Worm (Caenorhabditis elegans): ENCODE data around the gene F07E5.8.

Gene F07E5.8

DNA sequence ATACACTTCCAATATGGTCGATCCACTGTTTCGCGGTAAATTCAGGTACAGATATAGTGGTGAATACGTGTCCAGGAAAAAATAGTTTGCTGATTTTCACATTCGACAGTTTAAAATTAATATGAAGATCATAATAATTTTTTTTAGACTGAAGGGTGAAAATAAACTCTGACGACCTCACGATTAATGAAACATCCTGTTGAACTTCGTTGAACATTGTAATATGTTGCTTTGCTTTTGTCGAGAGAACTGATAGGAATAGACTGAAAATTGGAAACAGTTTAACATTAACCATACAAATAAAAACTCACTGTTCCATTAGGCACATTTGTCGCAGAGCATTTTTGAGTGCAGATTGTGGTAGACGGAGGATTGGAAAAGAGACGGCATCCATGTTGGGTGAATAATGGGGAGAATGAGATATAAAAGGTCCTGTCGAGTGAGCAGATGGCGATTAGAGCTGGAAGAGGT is 18.1 kb upstream of the F07E5.8 start, which contains the start of gene fbxb-37:
Gene fbxb-37 (minus strand): TSS at position 421 of the 471 bp plus-strand sequence.
- TF ChIP-seq ZK185.1 (tag; optimal IDR thresholded peaks at IDR 0.05; ENCODE audit: poor library complexity, severe bottlenecking) (no peak), hlh-26 (GFP tag; conservative IDR thresholded peaks at IDR 0.05) (no peak), T26A5.8 (tag; optimal IDR thresholded peaks at IDR 0.05) (no peak), sptf-2 (GFP tag; optimal IDR thresholded peaks at IDR 0.05) (no peak), dox-1 (GFP tag; IDR thresholded peaks at IDR 0.05) (no peak), snpc-1.1 (tag; optimal IDR thresholded peaks at IDR 0.05; ENCODE audit: insufficient read depth) (no peak)

DNA sequence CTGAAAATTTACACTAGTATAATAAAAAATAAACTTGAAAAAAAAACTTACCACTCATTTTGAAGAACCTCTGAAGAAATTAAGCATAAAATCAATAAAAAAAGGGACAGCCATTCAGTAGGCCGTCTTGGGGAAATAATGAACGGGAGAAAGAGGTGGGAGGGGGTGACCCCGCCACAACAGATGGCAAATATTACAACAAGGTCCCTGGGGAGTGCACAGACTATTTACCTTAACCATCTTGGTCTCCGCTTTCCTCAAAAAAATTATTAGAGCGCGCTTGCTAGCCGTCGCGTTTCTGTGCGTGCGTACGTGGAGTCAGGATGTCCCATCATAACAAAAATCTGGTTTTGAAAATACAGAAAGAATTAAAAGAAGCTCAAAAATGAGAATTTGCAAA is 16.6 kb upstream of the F07E5.8 start, which contains the start of gene T16A1.10:
Gene T16A1.10 (minus strand): TSS at position 123 of the 400 bp plus-strand sequence.
- no peak for TF ChIP-seq lag-1 (GFP tag; IDR thresholded peaks at IDR 0.05)
- TF ChIP-seq snpc-3.4 (tag; optimal IDR thresholded peaks at IDR 0.05), result no peak
- no peak for TF ChIP-seq xnd-1 (tag; optimal IDR thresholded peaks at IDR 0.05)
- no peak for TF ChIP-seq rpc-1 (optimal IDR thresholded peaks at IDR 0.05)
- TF ChIP-seq rpc-1 (tag; optimal IDR thresholded peaks at IDR 0.05), result no peak
- no peak for TF ChIP-seq F57C9.4 (tag; optimal IDR thresholded peaks at IDR 0.05)
- TF ChIP-seq nhr-80 (tag; optimal IDR thresholded peaks at IDR 0.05), result no peak
- no peak for TF ChIP-seq attf-6 (GFP tag; IDR thresholded peaks at IDR 0.05)
- no peak for TF ChIP-seq B0336.3 (GFP tag; IDR thresholded peaks at IDR 0.05)
- no peak for TF ChIP-seq ceh-40 (GFP tag; IDR thresholded peaks at IDR 0.05)
- no peak for TF ChIP-seq K11D2.4 (GFP tag; IDR thresholded peaks at IDR 0.05)
- no peak for TF ChIP-seq egl-44 (GFP tag; IDR thresholded peaks at IDR 0.05)
- no peak for TF ChIP-seq die-1 (tag; optimal IDR thresholded peaks at IDR 0.05)
- TF ChIP-seq Y67H2A.10 (GFP tag; conservative IDR thresholded peaks at IDR 0.05), result no peak
- TF ChIP-seq hlh-26 (GFP tag; conservative IDR thresholded peaks at IDR 0.05), result no peak
- TF ChIP-seq B0035.1 (tag; optimal IDR thresholded peaks at IDR 0.05), result no peak
- TF ChIP-seq ekl-4 (GFP tag; IDR thresholded peaks at IDR 0.05), result no peak
- TF ChIP-seq attf-5 (GFP tag; optimal IDR thresholded peaks at IDR 0.05), result no peak
- no peak for TF ChIP-seq repo-1 (tag; optimal IDR thresholded peaks at IDR 0.05)
- no peak for TF ChIP-seq lin-54 (GFP tag; optimal IDR thresholded peaks at IDR 0.05)
- no peak for TF ChIP-seq hmg-1.2 (GFP tag; IDR thresholded peaks at IDR 0.05)

DNA sequence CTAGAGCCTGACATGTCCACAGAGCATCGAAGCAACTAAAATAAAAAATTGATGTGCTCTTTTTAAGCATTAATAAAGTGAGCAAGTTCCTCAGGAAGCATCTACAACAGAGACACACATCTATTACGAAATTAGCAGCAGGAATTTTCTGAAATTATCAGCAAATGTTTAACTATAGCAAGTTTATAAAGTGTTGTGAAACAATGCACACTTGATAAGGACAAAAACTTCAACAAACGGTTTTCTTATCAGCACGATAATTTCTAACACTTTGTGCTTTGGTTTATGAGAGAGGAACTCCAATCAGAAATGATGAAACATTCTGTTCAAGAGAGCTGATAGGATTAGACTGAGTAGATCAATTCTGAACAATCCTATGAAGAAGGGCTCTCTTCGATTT is 15.2 kb upstream of the F07E5.8 start, which contains the start of gene trpl-5:
Gene trpl-5 (minus strand): TSS at position 32 of the 400 bp plus-strand sequence.
- peak; percentile 15 for TF ChIP-seq pha-4 (tag; optimal IDR thresholded peaks at IDR 0.05)
- no peak for TF ChIP-seq unc-62 (GFP tag; optimal IDR thresholded peaks at IDR 0.05)
- TF ChIP-seq nhr-80 (tag; optimal IDR thresholded peaks at IDR 0.05), result peak; percentile 76
- TF ChIP-seq cebp-1 (GFP tag; IDR thresholded peaks at IDR 0.05), result peak; percentile 56; the same call in 1 of the 2 replicates
- TF ChIP-seq cebp-1 (tag; optimal IDR thresholded peaks at IDR 0.05), result no peak
- no peak for TF ChIP-seq him-1 (tag; optimal IDR thresholded peaks at IDR 0.05)
- no peak for TF ChIP-seq xnd-1 (tag; optimal IDR thresholded peaks at IDR 0.05)
- no peak for TF ChIP-seq attf-6 (GFP tag; IDR thresholded peaks at IDR 0.05)

DNA sequence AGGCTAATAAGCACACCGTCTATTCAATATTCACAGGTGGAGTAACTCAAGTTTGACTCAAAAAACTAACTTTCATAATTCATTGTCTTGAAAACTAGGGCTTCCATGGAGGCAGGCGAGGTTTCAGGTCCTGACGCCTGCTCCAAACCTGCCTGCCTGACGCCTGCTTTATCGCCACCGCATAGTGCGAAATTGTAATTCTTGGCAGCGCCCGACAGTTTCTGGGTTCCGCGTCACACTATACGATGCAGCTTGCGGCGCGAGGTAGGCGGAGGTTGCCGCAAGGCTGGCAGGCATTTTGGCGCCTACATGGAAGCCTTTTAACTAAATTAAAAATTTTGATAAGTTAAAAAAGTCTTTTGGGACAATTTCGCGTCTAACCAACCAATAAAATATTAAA is 11.8 kb upstream of the F07E5.8 start:
- TF ChIP-seq aptf-2 (GFP tag; conservative IDR thresholded peaks at IDR 0.05) (no peak), F37B4.10 (GFP tag; IDR thresholded peaks at IDR 0.05) (0 out of 2 replicates have a peak, but pooled peaks have one; percentile 65), lin-35 (GFP tag; optimal IDR thresholded peaks at IDR 0.05) (no peak), zfh-2 (GFP tag; conservative IDR thresholded peaks at IDR 0.05) (peak; percentile 66), ceh-58 (GFP tag; IDR thresholded peaks at IDR 0.05) (no peak), snpc-1.1 (tag; optimal IDR thresholded peaks at IDR 0.05; ENCODE audit: insufficient read depth) (peak; percentile 14), nfyb-1 (GFP tag; IDR thresholded peaks at IDR 0.05) (no peak), die-1 (tag; optimal IDR thresholded peaks at IDR 0.05) (no peak)

All from whole organism, young adult.